Fruit fly (Drosophila melanogaster) whole organism, embryonic: ENCODE data around the gene CG3630.

Source experiments
- Atf-2 ChIP-seq: fragments of 200-800 bp; sonication (Bioruptor generic); optimal IDR thresholded peaks from 2 replicates; lab custom pipeline; 2016; ENCODE audit warnings: missing biosample characterization, missing genetic modification characterization
- Atf3 ChIP-seq: fragments of 200-800 bp; sonication (Bioruptor generic); optimal IDR thresholded peaks from 3 replicates; lab custom pipeline; 2016; ENCODE audit warnings: missing biosample characterization, missing genetic modification characterization
- CG10543 ChIP-seq: fragments of 200-800 bp; sonication (Bioruptor generic); optimal IDR thresholded peaks from 3 replicates; lab custom pipeline; 2017; ENCODE audit warnings: missing biosample characterization, mild to moderate bottlenecking, missing genetic modification characterization, moderate library complexity
- CG10979 ChIP-seq: fragments of 200-800 bp; sonication (Bioruptor generic); optimal IDR thresholded peaks from 2 replicates; lab custom pipeline; 2018; ENCODE audit warnings: missing biosample characterization, mild to moderate bottlenecking, missing genetic modification characterization, moderate library complexity
- CG11085 ChIP-seq: fragments of 200-800 bp; sonication (Bioruptor generic); IDR thresholded peaks from 2 replicates; pipeline ENCODE4 v1.3.6; 2022; ENCODE audit warnings: missing biosample characterization, missing genetic modification characterization
- CG11398 ChIP-seq: fragments of 200-800 bp; sonication (Bioruptor generic); optimal IDR thresholded peaks from 2 replicates; lab custom pipeline; 2016; ENCODE audit warnings: missing biosample characterization, missing genetic modification characterization
- CG12236 ChIP-seq: fragments of 200-800 bp; sonication (Bioruptor generic); optimal IDR thresholded peaks from 2 replicates; lab custom pipeline; 2016; ENCODE audit warnings: missing biosample characterization, missing genetic modification characterization
- CG1233 ChIP-seq: fragments of 200-800 bp; sonication (Bioruptor generic); optimal IDR thresholded peaks from 4 replicates; lab custom pipeline; 2018; ENCODE audit warnings: missing biosample characterization, mild to moderate bottlenecking, missing genetic modification characterization
- CG12769 ChIP-seq: fragments of 200-800 bp; sonication (Bioruptor generic); optimal IDR thresholded peaks from 2 replicates; lab custom pipeline; 2019; ENCODE audit warnings: missing biosample characterization, mild to moderate bottlenecking, missing genetic modification characterization, moderate library complexity
- CG14441 ChIP-seq: fragments of 200-800 bp; sonication (Bioruptor generic); IDR thresholded peaks from 2 replicates; pipeline ENCODE4 v1.3.6; 2022; ENCODE audit warnings: missing biosample characterization, missing genetic modification characterization
- CG14965 ChIP-seq: fragments of 200-800 bp; sonication (Bioruptor generic); optimal IDR thresholded peaks from 2 replicates; lab custom pipeline; 2016; ENCODE audit warnings: missing biosample characterization, missing genetic modification characterization, borderline replicate concordance
- CG16813 ChIP-seq: fragments of 200-800 bp; sonication (Bioruptor generic); IDR thresholded peaks from 3 replicates; pipeline ENCODE4 v1.3.6; 2022; ENCODE audit warnings: missing biosample characterization, missing genetic modification characterization; ENCODE audit not compliant: partially characterized antibody
- CG18599 ChIP-seq: fragments of 200-800 bp; sonication (Bioruptor generic); optimal IDR thresholded peaks from 3 replicates; lab custom pipeline; 2017; ENCODE audit warnings: missing biosample characterization, missing genetic modification characterization, mild to moderate bottlenecking, moderate library complexity, missing genetic modification reagents
- CG3163 ChIP-seq: fragments of 200-800 bp; sonication (Bioruptor generic); optimal IDR thresholded peaks from 3 replicates; lab custom pipeline; 2016; ENCODE audit warnings: missing biosample characterization, missing genetic modification characterization
- CG33557 ChIP-seq: fragments of 200-800 bp; sonication (Bioruptor generic); optimal IDR thresholded peaks from 2 replicates; lab custom pipeline; 2019; ENCODE audit warnings: missing biosample characterization, mild to moderate bottlenecking, missing genetic modification characterization, moderate library complexity
- CG42726 ChIP-seq: fragments of 200-800 bp; sonication (Bioruptor generic); IDR thresholded peaks from 2 replicates; pipeline ENCODE4 v1.3.6; 2022; ENCODE audit warnings: missing biosample characterization, missing genetic modification characterization; ENCODE audit not compliant: partially characterized antibody
- CG7357 ChIP-seq: fragments of 200-800 bp; sonication (Bioruptor generic); IDR thresholded peaks from 3 replicates; pipeline ENCODE4 v1.3.6; 2022; ENCODE audit warnings: missing biosample characterization, missing genetic modification characterization
- CG7745 ChIP-seq: fragments of 200-800 bp; sonication (Bioruptor generic); optimal IDR thresholded peaks from 2 replicates; lab custom pipeline; 2018; ENCODE audit warnings: missing biosample characterization, mild to moderate bottlenecking, missing genetic modification characterization, moderate library complexity
- CG8765 ChIP-seq: fragments of 200-800 bp; sonication (Bioruptor generic); IDR thresholded peaks from 2 replicates; pipeline ENCODE4 v1.3.6; 2022; ENCODE audit warnings: missing biosample characterization, missing genetic modification characterization
- CG8924 ChIP-seq: fragments of 200-800 bp; optimal IDR thresholded peaks from 3 replicates; lab custom pipeline; 2019; ENCODE audit warnings: missing biosample characterization, mild to moderate bottlenecking, missing genetic modification characterization, moderate library complexity
- CkIIα-i1 ChIP-seq: fragments of 200-800 bp; sonication (Bioruptor generic); IDR thresholded peaks from 2 replicates; pipeline ENCODE4 v1.3.6; 2022; ENCODE audit warnings: missing biosample characterization, missing genetic modification characterization
- Ets65A ChIP-seq: fragments of 200-800 bp; sonication (Bioruptor generic); peaks from one replicate; lab custom pipeline; 2016; ENCODE audit warnings: missing biosample characterization, missing genetic modification characterization
- Hmr ChIP-seq: fragments of 200-800 bp; sonication (Bioruptor generic); optimal IDR thresholded peaks from 3 replicates; lab custom pipeline; 2017; ENCODE audit warnings: mild to moderate bottlenecking, missing biosample characterization, missing genetic modification reagents, missing genetic modification characterization
- Hsf ChIP-seq: fragments of 200-800 bp; sonication (Bioruptor generic); optimal IDR thresholded peaks from 3 replicates; lab custom pipeline; 2016; ENCODE audit warnings: missing biosample characterization, missing genetic modification characterization
- Lim3 ChIP-seq: fragments of 200-800 bp; sonication (Bioruptor generic); IDR thresholded peaks from 2 replicates; pipeline ENCODE4 v1.3.6; 2022; ENCODE audit warnings: missing biosample characterization, missing genetic modification characterization
- Mes4 ChIP-seq: fragments of 200-800 bp; sonication (Bioruptor generic); optimal IDR thresholded peaks from 2 replicates; lab custom pipeline; 2016; ENCODE audit warnings: missing biosample characterization, missing genetic modification characterization
- NC2β ChIP-seq: fragments of 200-800 bp; sonication (Bioruptor generic); optimal IDR thresholded peaks from 2 replicates; lab custom pipeline; 2016; ENCODE audit warnings: missing biosample characterization, missing genetic modification characterization
- NK7.1 ChIP-seq: fragments of 200-800 bp; sonication (Bioruptor generic); optimal IDR thresholded peaks from 3 replicates; lab custom pipeline; 2016; ENCODE audit warnings: missing biosample characterization, missing genetic modification characterization
- Neu2 ChIP-seq: fragments of 200-800 bp; sonication (Bioruptor generic); optimal IDR thresholded peaks from 3 replicates; lab custom pipeline; 2016; ENCODE audit warnings: missing biosample characterization, missing genetic modification characterization, borderline replicate concordance
- Poxn ChIP-seq: fragments of 200-800 bp; sonication (Bioruptor generic); IDR thresholded peaks from 2 replicates; pipeline ENCODE4 v1.3.6; 2022; ENCODE audit warnings: missing biosample characterization, missing genetic modification characterization
- Spps ChIP-seq: fragments of 200-800 bp; sonication (Bioruptor generic); optimal IDR thresholded peaks from 2 replicates; lab custom pipeline; 2018; ENCODE audit warnings: missing biosample characterization, mild to moderate bottlenecking, missing genetic modification characterization
- Ssrp ChIP-seq: fragments of 200-800 bp; sonication (Bioruptor generic); optimal IDR thresholded peaks from 2 replicates; lab custom pipeline; 2018; ENCODE audit warnings: missing biosample characterization, mild to moderate bottlenecking, missing genetic modification characterization, moderate library complexity
- Taf1 ChIP-seq: fragments of 200-800 bp; sonication (Bioruptor generic); IDR thresholded peaks from 2 replicates; pipeline ENCODE4 v1.3.6; 2022; ENCODE audit warnings: missing biosample characterization, missing genetic modification characterization
- Vsx1 ChIP-seq: fragments of 200-800 bp; sonication (Bioruptor generic); optimal IDR thresholded peaks from 2 replicates; lab custom pipeline; 2017; ENCODE audit warnings: missing biosample characterization, mild to moderate bottlenecking, missing genetic modification characterization, missing genetic modification reagents
- aop ChIP-seq: fragments of 200-800 bp; sonication (Bioruptor generic); IDR thresholded peaks from 2 replicates; pipeline ENCODE4 v1.3.6; 2022; ENCODE audit warnings: missing biosample characterization, missing genetic modification characterization
- croc ChIP-seq: fragments of 200-800 bp; sonication (Bioruptor generic); conservative IDR thresholded peaks from 3 replicates; pipeline ENCODE4 v1.3.6; 2022; ENCODE audit warnings: missing biosample characterization, missing genetic modification characterization
- ewg ChIP-seq: fragments of 200-800 bp; sonication (Bioruptor generic); optimal IDR thresholded peaks from 3 replicates; lab custom pipeline; 2017; ENCODE audit warnings: mild to moderate bottlenecking, missing biosample characterization, missing genetic modification reagents, missing genetic modification characterization
- ham ChIP-seq: fragments of 200-800 bp; sonication (Bioruptor generic); IDR thresholded peaks from 2 replicates; pipeline ENCODE4 v1.3.6; 2022; ENCODE audit warnings: missing biosample characterization, missing genetic modification characterization
- jigr1 ChIP-seq: fragments of 200-800 bp; sonication (Bioruptor generic); IDR thresholded peaks from 3 replicates; pipeline ENCODE4 v1.3.6; 2022; ENCODE audit warnings: missing biosample characterization, missing genetic modification characterization
- kni ChIP-seq: fragments of 200-800 bp; sonication (Bioruptor generic); optimal IDR thresholded peaks from 3 replicates; lab custom pipeline; 2017; ENCODE audit warnings: mild to moderate bottlenecking, missing biosample characterization, missing genetic modification reagents, missing genetic modification characterization
- lmd ChIP-seq: fragments of 200-800 bp; sonication (Bioruptor generic); IDR thresholded peaks from 2 replicates; pipeline ENCODE4 v1.3.6; 2022; ENCODE audit warnings: missing biosample characterization, missing genetic modification characterization
- lov ChIP-seq, 2 experiments: fragments of 200-800 bp in 1 of 2; fragments of >200 bp in 1 of 2; sonication (Bioruptor generic) in 1 of 2; IDR thresholded peaks in 1 of 2; optimal IDR thresholded peaks in 1 of 2; 2 replicates in 1 of 2; 3 replicates in 1 of 2; pipeline versions ENCODE4 v1.3.6 to Lab custom; 2017 to 2022; ENCODE audit warnings: missing biosample characterization in 1 of 2, missing genetic modification characterization in 1 of 2
- nmo ChIP-seq: fragments of 200-800 bp; sonication (Bioruptor generic); optimal IDR thresholded peaks from 2 replicates; lab custom pipeline; 2018; ENCODE audit warnings: missing biosample characterization, mild to moderate bottlenecking, missing genetic modification characterization, moderate library complexity
- pan ChIP-seq, 4 experiments: fragments of >200 bp in 3 of 4; fragments of 200-800 bp in 1 of 4; sonication (Bioruptor generic) in 1 of 4; optimal IDR thresholded peaks in 3 of 4; IDR thresholded peaks in 1 of 4; 2 replicates each; pipeline versions ENCODE4 v1.3.6 to Lab custom; 2017 to 2022; ENCODE audit warnings: missing biosample characterization in 2 of 4, missing genetic modification characterization in 2 of 4, mixed read lengths in 1 of 4
- pho ChIP-seq: fragments of 200-800 bp; sonication (Bioruptor generic); optimal IDR thresholded peaks from 2 replicates; lab custom pipeline; 2016; ENCODE audit warnings: missing biosample characterization, missing genetic modification characterization
- salm ChIP-seq: fragments of 200-800 bp; sonication (Bioruptor generic); optimal IDR thresholded peaks from 2 replicates; lab custom pipeline; 2018; ENCODE audit warnings: missing biosample characterization, mild to moderate bottlenecking, missing genetic modification characterization
- shn ChIP-seq: fragments of 200-800 bp; sonication (Bioruptor generic); optimal IDR thresholded peaks from 3 replicates; lab custom pipeline; 2016; ENCODE audit warnings: missing biosample characterization, missing genetic modification characterization
- so ChIP-seq: fragments of 200-800 bp; sonication (Bioruptor generic); IDR thresholded peaks from 3 replicates; pipeline ENCODE4 v1.3.6; 2022; ENCODE audit warnings: missing biosample characterization, missing genetic modification characterization
- tx ChIP-seq: fragments of 200-800 bp; sonication (Bioruptor generic); optimal IDR thresholded peaks from 2 replicates; lab custom pipeline; 2016; ENCODE audit warnings: missing biosample characterization, missing genetic modification characterization
- vfl ChIP-seq: fragments of 200-800 bp; sonication (Bioruptor generic); optimal IDR thresholded peaks from 2 replicates; lab custom pipeline; 2016; ENCODE audit warnings: missing biosample characterization, missing genetic modification characterization

CG3630 gene

DNA sequence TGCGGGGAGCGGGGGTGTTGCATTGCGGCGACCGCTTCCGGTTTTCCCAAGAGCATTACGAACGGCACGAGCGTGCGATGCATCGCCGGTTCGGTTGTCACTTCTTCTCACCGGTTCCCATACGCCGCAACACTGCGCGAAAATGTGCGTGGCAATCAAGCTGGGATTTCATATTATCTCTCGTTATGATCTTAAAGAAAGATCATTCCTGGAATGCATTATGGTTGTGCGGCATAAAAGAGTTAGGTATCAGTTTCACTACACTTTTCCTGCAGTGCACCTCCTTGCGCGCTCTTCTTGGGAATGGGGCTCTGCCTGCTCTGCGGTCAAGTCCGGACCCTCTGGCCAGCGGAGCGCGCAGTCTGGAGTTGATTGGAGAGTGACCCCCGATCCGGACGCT is 4.1 kb downstream of the CG3630 start (continued):
- TF ChIP-seq salm (tag; lab: Kevin White, UChicago) (no peak), NK7.1 (GFP tag; lab: Kevin White, UChicago) (no peak), croc (GFP tag; lab: Robert Waterston, UW) (no peak; the same call in 2 of the 3 replicates), CG1233 (GFP tag; lab: Kevin White, UChicago) (no peak), Neu2 (GFP tag; lab: Kevin White, UChicago) (no peak), ewg (GFP tag; lab: Kevin White, UChicago) (peak; percentile 51), tx (GFP tag; lab: Kevin White, UChicago) (no peak), Poxn (GFP tag; lab: Robert Waterston, UW) (no peak), Vsx1 (GFP tag; lab: Kevin White, UChicago) (no peak), Spps (tag; lab: Kevin White, UChicago) (no peak), Lim3 (GFP tag; lab: Robert Waterston, UW) (no peak), CG10979 (peak; percentile 53), Hmr (GFP tag; lab: Kevin White, UChicago) (no peak), CG14441 (0 out of 2 replicates have a peak, but pooled peaks have one; percentile 14), pan (optimal IDR thresholded peaks at IDR 0.05; lab: Kevin White, UChicago) (no peak), pan (GFP tag; optimal IDR thresholded peaks at IDR 0.05 in 1 of 2, IDR thresholded peaks at IDR 0.05 in 1 of 2) (peak in 1 of 2 experiments; percentile 47), CG7745 (tag; lab: Kevin White, UChicago) (no peak), Atf3 (GFP tag; lab: Kevin White, UChicago) (no peak), CG18599 (no peak), Ets65A (GFP tag; lab: Kevin White, UChicago) (no peak), CG42726 (GFP tag; lab: Robert Waterston, UW) (no peak), CG33557 (GFP tag; lab: Kevin White, UChicago) (no peak), CG11085 (GFP tag; lab: Robert Waterston, UW) (no peak), Taf1 (no peak), Ssrp (tag; lab: Kevin White, UChicago) (peak; percentile 49), nmo (peak; percentile 6), lov (optimal IDR thresholded peaks at IDR 0.05; lab: Kevin White, UChicago) (no peak), lov (GFP tag; IDR thresholded peaks at IDR 0.05; lab: Robert Waterston, UW) (no peak), jigr1 (no peak), Atf-2 (GFP tag; lab: Kevin White, UChicago) (no peak), vfl (GFP tag; lab: Kevin White, UChicago) (no peak), CG11398 (GFP tag; lab: Kevin White, UChicago) (no peak), CG8924 (tag; lab: Kevin White, UChicago) (no peak), CkIIα-i1 (GFP tag; lab: Robert Waterston, UW) (no peak), CG12769 (tag; lab: Kevin White, UChicago) (peak; percentile 55), CG3163 (GFP tag; lab: Kevin White, UChicago) (no peak), kni (GFP tag; lab: Kevin White, UChicago) (no peak), CG8765 (GFP tag; lab: Robert Waterston, UW) (no peak), Hsf (GFP tag; lab: Kevin White, UChicago) (peak; percentile 13), ham (GFP tag; lab: Robert Waterston, UW) (no peak), CG16813 (no peak), CG14965 (no peak), CG7357 (no peak), NC2β (peak; percentile 35), shn (GFP tag; lab: Kevin White, UChicago) (no peak), aop (0 out of 2 replicates have a peak, but pooled peaks have one; percentile 26), CG10543 (GFP tag; lab: Kevin White, UChicago) (no peak), so (no peak), Mes4 (peak; percentile 43), CG12236 (GFP tag; lab: Kevin White, UChicago) (no peak), lmd (GFP tag; lab: Robert Waterston, UW) (peak; percentile 58; the same call in 1 of the 2 replicates), pho (GFP tag; lab: Kevin White, UChicago) (no peak)
